Worm (Caenorhabditis elegans) whole organism, L4/young adult: ENCODE results near the gene ZK287.1.

Experiments used
- W03F9.2 ChIP-seq: fragments of 150-350 bp; optimal IDR thresholded peaks from 2 replicates; lab custom pipeline; 2014; ENCODE audit warnings: missing biosample characterization, missing genetic modification characterization
- dao-5 ChIP-seq: sonication (generic microtip); optimal IDR thresholded peaks from 2 replicates; lab custom pipeline; 2016; ENCODE audit warnings: missing genotype, missing genetic modification characterization, moderate library complexity, missing compliant biosample characterization
- him-1 ChIP-seq: sonication (generic microtip); optimal IDR thresholded peaks from 2 replicates; lab custom pipeline; 2016; ENCODE audit warnings: missing genotype, missing genetic modification reagents, missing genetic modification characterization, missing compliant biosample characterization

Gene ZK287.1

DNA sequence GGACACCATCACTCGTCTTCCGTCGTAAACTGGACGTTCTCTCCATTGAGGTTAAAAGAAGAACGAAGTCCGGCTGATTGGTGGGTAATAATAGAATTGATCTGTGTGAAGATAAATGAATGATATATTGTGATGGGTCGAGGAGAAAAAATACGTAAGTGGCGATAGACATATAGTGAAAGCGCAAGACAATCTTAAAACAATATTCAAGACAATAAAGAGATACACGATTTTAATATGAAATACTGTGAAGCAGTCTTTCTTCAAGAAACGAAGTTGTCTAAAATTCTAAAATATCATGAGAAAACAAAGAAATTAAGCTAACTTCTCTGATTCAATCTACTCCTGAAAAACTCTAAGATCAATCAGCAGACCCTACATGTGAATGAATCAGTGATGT lies 47.0 kb downstream of the ZK287.1 start, which contains the start of gene F40F9.10:
TSS of gene F40F9.10 (minus strand) at position 101 of the 400 bp plus-strand sequence.
- TF ChIP-seq dao-5 (tag; lab: Kevin White, UChicago) = no peak
- no peak for TF ChIP-seq W03F9.2 (tag; lab: Kevin White, UChicago)
- no peak for TF ChIP-seq him-1 (tag; lab: Kevin White, UChicago)

DNA sequence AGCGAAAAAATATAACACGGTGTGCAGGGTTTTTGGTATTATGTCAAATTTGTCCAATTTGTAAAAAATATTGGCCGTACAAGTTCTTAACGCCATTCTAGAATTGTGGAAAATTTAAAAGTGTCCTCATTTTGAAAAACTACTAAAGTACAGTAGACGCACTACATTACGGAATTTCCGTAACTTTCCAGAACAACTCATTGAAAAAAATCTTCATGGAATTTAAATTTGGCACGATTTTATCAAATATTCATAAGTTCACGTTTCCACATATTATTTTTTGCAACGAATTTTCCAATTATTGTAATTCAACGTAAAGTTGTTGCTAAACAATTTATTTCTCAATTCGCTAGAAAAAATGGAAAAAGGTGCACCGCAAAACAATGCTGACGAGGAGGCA lies 48.4 kb downstream of the ZK287.1 start, which contains the start of gene F40F9.3:
TSS of gene F40F9.3 (plus strand) at position 301 of the 400 bp plus-strand sequence.
- TF ChIP-seq him-1 (tag; lab: Kevin White, UChicago) (no peak), dao-5 (tag; lab: Kevin White, UChicago) (no peak), W03F9.2 (tag; lab: Kevin White, UChicago) (no peak)

DNA sequence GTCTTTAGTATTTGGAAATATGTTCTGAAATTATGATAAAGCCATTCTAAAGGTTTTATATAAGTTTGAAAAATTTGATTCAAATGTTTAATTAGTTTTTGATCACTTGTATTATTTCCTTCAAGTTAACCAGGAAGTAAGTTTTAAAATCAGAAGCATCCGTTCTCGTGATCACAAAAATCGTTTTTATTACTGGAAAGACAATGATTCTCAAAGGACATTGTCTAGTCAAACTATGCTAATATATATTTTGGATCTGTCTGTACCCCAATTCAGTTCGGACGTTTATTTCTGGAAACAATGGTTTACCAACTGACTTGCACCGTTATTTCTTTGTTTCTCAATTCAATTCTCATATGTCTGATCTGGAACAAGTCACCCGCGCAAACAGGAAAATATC lies 49.9 kb downstream of the ZK287.1 start, which contains the start of gene str-188:
TSS of gene str-188 (plus strand) at position 301 of the 400 bp plus-strand sequence.
- TF ChIP-seq him-1 (tag; lab: Kevin White, UChicago) = no peak
- no peak for TF ChIP-seq W03F9.2 (tag; lab: Kevin White, UChicago)
- TF ChIP-seq dao-5 (tag; lab: Kevin White, UChicago) = no peak
